Worm (Caenorhabditis elegans): ENCODE results near the gene spe-36.

Gene spe-36

DNA sequence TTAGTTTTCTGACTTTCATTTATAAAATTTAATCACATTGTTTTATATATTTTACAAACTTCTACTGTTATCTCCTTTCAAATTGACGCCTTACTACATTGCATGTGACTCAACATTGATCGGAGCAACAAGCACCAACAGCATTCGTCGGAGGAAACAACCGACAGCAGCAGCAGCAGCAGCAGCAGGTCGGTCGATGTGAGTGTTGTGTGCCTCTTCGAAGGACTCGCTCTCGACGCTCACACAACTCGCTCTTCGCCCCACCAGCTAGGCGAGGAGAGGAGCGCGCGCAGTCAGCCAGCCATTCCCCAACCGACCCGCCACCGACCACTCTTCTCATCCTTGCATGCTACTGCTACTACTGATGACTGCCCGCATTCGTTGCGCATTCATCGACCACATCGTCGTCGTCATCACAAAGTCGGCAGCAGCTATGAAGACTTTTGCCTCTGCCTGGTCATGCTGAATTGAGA lies 8.1 kb downstream of the spe-36 start, which contains the start of gene F12F6.1 (continued):
- no peak for TF ChIP-seq lir-3 (tag; optimal IDR thresholded peaks at IDR 0.05)
- TF ChIP-seq F10B5.3 (tag; optimal IDR thresholded peaks at IDR 0.05), result no peak
- no peak for TF ChIP-seq daf-19 (GFP tag; conservative IDR thresholded peaks at IDR 0.05)
- TF ChIP-seq unc-62 (GFP tag; optimal IDR thresholded peaks at IDR 0.05 in 1 of 2), result no peak
- TF ChIP-seq unc-62 (tag; optimal IDR thresholded peaks at IDR 0.05), result no peak
- TF ChIP-seq egl-27 (tag; optimal IDR thresholded peaks at IDR 0.05), result no peak
- no peak for TF ChIP-seq nhr-25 (tag; optimal IDR thresholded peaks at IDR 0.05; ENCODE audit: borderline replicate concordance, insufficient read depth)
- TF ChIP-seq arid-1 (GFP tag; conservative IDR thresholded peaks at IDR 0.05), result no peak
- no peak for TF ChIP-seq nhr-42 (GFP tag; IDR thresholded peaks at IDR 0.05)
- no peak for TF ChIP-seq F26F4.8 (GFP tag; conservative IDR thresholded peaks at IDR 0.05)
- no peak for TF ChIP-seq zip-2 (tag; optimal IDR thresholded peaks at IDR 0.05)

DNA sequence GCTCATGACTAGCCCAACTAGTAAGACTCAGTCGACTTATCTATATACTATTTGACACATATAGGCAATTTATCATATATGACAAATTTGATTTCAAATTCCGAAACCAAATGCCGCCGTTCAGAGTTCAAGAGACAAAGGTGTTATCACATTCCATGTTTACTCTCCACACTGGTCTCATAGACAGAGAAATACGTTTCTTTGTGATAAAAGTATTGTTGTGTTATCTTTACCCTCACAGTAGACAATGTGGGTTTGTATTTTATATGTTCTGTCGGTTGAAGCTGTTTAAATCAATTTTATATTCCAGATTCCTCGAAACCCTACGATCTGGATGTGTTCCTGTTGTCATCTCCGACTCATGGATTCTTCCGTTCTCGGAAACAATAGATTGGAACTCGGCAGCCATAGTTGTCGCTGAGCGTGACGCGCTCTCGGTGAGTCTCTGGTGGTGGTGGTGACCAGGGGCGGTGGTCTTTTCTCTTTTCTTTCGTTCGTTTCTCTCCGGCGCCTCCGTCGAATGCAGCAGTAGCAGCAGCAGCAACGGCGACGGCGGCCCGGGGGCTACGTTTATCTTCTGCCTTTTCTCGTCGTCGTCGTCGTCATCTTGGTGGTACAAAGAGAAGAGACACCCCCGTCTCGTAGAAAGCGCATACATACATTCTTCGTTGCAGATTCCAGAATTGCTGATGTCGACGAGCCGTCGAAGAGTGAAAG lies 9.5 kb downstream of the spe-36 start:
- TF ChIP-seq set-16 (GFP tag; IDR thresholded peaks at IDR 0.05) (peak; percentile 84), mxl-3 (GFP tag; optimal IDR thresholded peaks at IDR 0.05) (no peak), zip-2 (tag; optimal IDR thresholded peaks at IDR 0.05) (no peak), Y75B8A.6 (GFP tag; IDR thresholded peaks at IDR 0.05) (no peak), daf-16 (GFP tag; optimal IDR thresholded peaks at IDR 0.05) (peak in 1 of 2 experiments; percentile 2), daf-16 (tag; optimal IDR thresholded peaks at IDR 0.05) (peak; percentile 68), aha-1 (tag) (peak; percentile 12), nhr-28 (tag; optimal IDR thresholded peaks at IDR 0.05) (peak; percentile 58), pqm-1 (tag; optimal IDR thresholded peaks at IDR 0.05) (peak; percentile 78), mdt-29 (GFP tag; IDR thresholded peaks at IDR 0.05) (no peak), dve-1 (tag; optimal IDR thresholded peaks at IDR 0.05; ENCODE audit: insufficient read depth) (peak; percentile 41), egl-43 (GFP tag; IDR thresholded peaks at IDR 0.05) (0 out of 2 replicates have a peak, but pooled peaks have one; percentile 24), unc-130 (GFP tag; optimal IDR thresholded peaks at IDR 0.05) (no peak), daf-19 (GFP tag; conservative IDR thresholded peaks at IDR 0.05) (no peak), ceh-82 (tag; optimal IDR thresholded peaks at IDR 0.05) (no peak), sdz-12 (GFP tag; optimal IDR thresholded peaks at IDR 0.05) (no peak), dmd-6 (GFP tag; IDR thresholded peaks at IDR 0.05) (no peak), lin-39 (tag; optimal IDR thresholded peaks at IDR 0.05) (no peak), hlh-11 (tag; optimal IDR thresholded peaks at IDR 0.05) (peak; percentile 9)

DNA sequence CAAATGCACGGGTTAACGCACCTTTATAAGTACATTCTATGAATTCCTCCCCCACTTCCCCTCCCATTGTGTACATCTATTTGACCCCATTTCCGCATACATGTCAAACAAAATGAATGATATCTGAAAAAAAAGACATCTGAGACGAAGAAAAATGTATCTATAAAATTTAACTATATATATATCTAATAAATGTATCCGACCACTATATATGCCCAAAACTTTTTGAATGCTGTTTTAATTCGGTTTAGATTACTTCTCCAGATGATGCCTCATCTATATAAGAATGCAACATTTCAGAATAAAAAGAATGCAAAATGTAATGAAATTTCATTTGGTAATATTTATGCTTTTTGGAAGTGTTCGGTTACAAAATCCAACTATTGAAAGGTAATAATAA lies 13.6 kb downstream of the spe-36 start, which contains the start of gene rib-1:
rib-1 (plus strand) TSS at position 301 of the 400 bp plus-strand sequence.
- TF ChIP-seq Y75B8A.6 (GFP tag; IDR thresholded peaks at IDR 0.05), result no peak
- TF ChIP-seq lin-38 (GFP tag; IDR thresholded peaks at IDR 0.05), result no peak
- TF ChIP-seq fkh-10 (GFP tag; optimal IDR thresholded peaks at IDR 0.05), result no peak
- TF ChIP-seq rbr-2 (tag; optimal IDR thresholded peaks at IDR 0.05), result no peak
- no peak for TF ChIP-seq hif-1 (tag; optimal IDR thresholded peaks at IDR 0.05)
- no peak for TF ChIP-seq fos-1 (tag; optimal IDR thresholded peaks at IDR 0.05)
- no peak for TF ChIP-seq tag-97 (GFP tag; IDR thresholded peaks at IDR 0.05)
- no peak for TF ChIP-seq nhr-111 (GFP tag; optimal IDR thresholded peaks at IDR 0.05)
- TF ChIP-seq nhr-6 (tag; optimal IDR thresholded peaks at IDR 0.05), result no peak
- TF ChIP-seq ceh-82 (tag; optimal IDR thresholded peaks at IDR 0.05), result no peak
- no peak for TF ChIP-seq lin-15B (tag; optimal IDR thresholded peaks at IDR 0.05)
- no peak for TF ChIP-seq egl-43 (GFP tag; IDR thresholded peaks at IDR 0.05)
- no peak for TF ChIP-seq lin-1 (GFP tag; IDR thresholded peaks at IDR 0.05)
- TF ChIP-seq daf-19 (GFP tag; conservative IDR thresholded peaks at IDR 0.05), result no peak
- no peak for TF ChIP-seq nhr-25 (tag; optimal IDR thresholded peaks at IDR 0.05; ENCODE audit: borderline replicate concordance, insufficient read depth)
